Fruit fly (Drosophila melanogaster) whole organism, embryonic: Measurements from ENCODE around the gene CG33514.

Experiments
- Ada2b ChIP-seq: fragments of 200-800 bp; sonication (Bioruptor generic); IDR thresholded peaks from 2 replicates; pipeline ENCODE4 v1.3.6; 2022; ENCODE audit warnings: missing biosample characterization, missing genetic modification characterization
- Aef1 ChIP-seq: fragments of 200-800 bp; sonication (Bioruptor generic); IDR thresholded peaks from 3 replicates; pipeline ENCODE4 v1.3.6; 2022; ENCODE audit warnings: missing biosample characterization, missing genetic modification characterization
- Atf-2 ChIP-seq: fragments of 200-800 bp; sonication (Bioruptor generic); optimal IDR thresholded peaks from 2 replicates; lab custom pipeline; 2016; ENCODE audit warnings: missing biosample characterization, missing genetic modification characterization
- Bgb ChIP-seq: fragments of 200-800 bp; sonication (Bioruptor generic); IDR thresholded peaks from 2 replicates; pipeline ENCODE4 v1.3.6; 2022; ENCODE audit warnings: missing biosample characterization, missing genetic modification characterization; ENCODE audit not compliant: partially characterized antibody
- BtbVII ChIP-seq: fragments of 200-800 bp; sonication (Bioruptor generic); optimal IDR thresholded peaks from 3 replicates; lab custom pipeline; 2017; ENCODE audit warnings: missing biosample characterization, mild to moderate bottlenecking, missing genetic modification characterization
- CG10366 ChIP-seq: fragments of 200-800 bp; sonication (Bioruptor generic); IDR thresholded peaks from 2 replicates; pipeline ENCODE4 v1.3.6; 2022; ENCODE audit warnings: missing biosample characterization, missing genetic modification characterization
- CG10565 ChIP-seq: fragments of 200-800 bp; sonication (Bioruptor generic); optimal IDR thresholded peaks from 3 replicates; lab custom pipeline; 2016; ENCODE audit warnings: missing biosample characterization, mild to moderate bottlenecking, missing genetic modification characterization
- CG10959 ChIP-seq: fragments of 200-800 bp; sonication (Bioruptor generic); IDR thresholded peaks from 2 replicates; pipeline ENCODE4 v1.3.6; 2022; ENCODE audit warnings: missing biosample characterization, missing genetic modification characterization
- CG13775 ChIP-seq: fragments of 200-800 bp; sonication (Bioruptor generic); optimal IDR thresholded peaks from 3 replicates; lab custom pipeline; 2017; ENCODE audit warnings: missing biosample characterization, mild to moderate bottlenecking, missing genetic modification characterization
- CG15696 ChIP-seq: fragments of 200-800 bp; sonication (Bioruptor generic); optimal IDR thresholded peaks from 2 replicates; lab custom pipeline; 2019; ENCODE audit warnings: missing biosample characterization, mild to moderate bottlenecking, missing genetic modification characterization, moderate library complexity
- CG17186 ChIP-seq: fragments of 200-800 bp; sonication (Bioruptor generic); optimal IDR thresholded peaks from 3 replicates; lab custom pipeline; 2017; ENCODE audit warnings: missing biosample characterization, missing genetic modification reagents, missing genetic modification characterization
- CG17361 ChIP-seq: fragments of 200-800 bp; sonication (Bioruptor generic); IDR thresholded peaks from 3 replicates; pipeline ENCODE4 v1.3.6; 2022; ENCODE audit warnings: missing biosample characterization, missing genetic modification characterization
- CG18262 ChIP-seq: fragments of 200-800 bp; optimal IDR thresholded peaks from 3 replicates; lab custom pipeline; 2019; ENCODE audit warnings: missing biosample characterization, mild to moderate bottlenecking, missing genetic modification characterization, moderate library complexity
- CG31224 ChIP-seq: fragments of 200-800 bp; sonication (Bioruptor generic); IDR thresholded peaks from 2 replicates; pipeline ENCODE4 v1.3.6; 2022; ENCODE audit warnings: missing biosample characterization, missing genetic modification characterization
- CG4730 ChIP-seq: fragments of 200-800 bp; sonication (Bioruptor generic); IDR thresholded peaks from 2 replicates; pipeline ENCODE4 v1.3.6; 2022; ENCODE audit warnings: missing biosample characterization, missing genetic modification characterization
- CG6791 ChIP-seq: fragments of 200-800 bp; sonication (Bioruptor generic); IDR thresholded peaks from 3 replicates; pipeline ENCODE4 v1.3.6; 2022; ENCODE audit warnings: missing biosample characterization, missing genetic modification characterization; ENCODE audit not compliant: partially characterized antibody
- CG6813 ChIP-seq: fragments of 200-800 bp; sonication (Bioruptor generic); optimal IDR thresholded peaks from 2 replicates; lab custom pipeline; 2017; ENCODE audit warnings: missing biosample characterization, missing genetic modification characterization, mild to moderate bottlenecking, moderate library complexity, missing genetic modification reagents
- CG7786 ChIP-seq: fragments of 200-800 bp; sonication (Bioruptor generic); optimal IDR thresholded peaks from 2 replicates; lab custom pipeline; 2016; ENCODE audit warnings: missing biosample characterization, missing genetic modification characterization
- Deaf1 ChIP-seq: fragments of 200-800 bp; optimal IDR thresholded peaks from 3 replicates; lab custom pipeline; 2019; ENCODE audit warnings: missing biosample characterization, mild to moderate bottlenecking, missing genetic modification characterization, moderate library complexity
- Drgx ChIP-seq: fragments of 200-800 bp; sonication (Bioruptor generic); IDR thresholded peaks from 2 replicates; pipeline ENCODE4 v1.3.6; 2022; ENCODE audit warnings: missing biosample characterization, missing genetic modification characterization
- Ets65A ChIP-seq: fragments of 200-800 bp; sonication (Bioruptor generic); peaks from one replicate; lab custom pipeline; 2016; ENCODE audit warnings: missing biosample characterization, missing genetic modification characterization
- Hr39 ChIP-seq: fragments of >200 bp; optimal IDR thresholded peaks from 2 replicates; lab custom pipeline; 2017
- MESR4 ChIP-seq: fragments of 200-800 bp; sonication (Bioruptor generic); optimal IDR thresholded peaks from 2 replicates; lab custom pipeline; 2018; ENCODE audit warnings: missing biosample characterization, mild to moderate bottlenecking, missing genetic modification characterization, moderate library complexity
- Ravus ChIP-seq: fragments of 200-800 bp; sonication (Bioruptor generic); IDR thresholded peaks from 2 replicates; pipeline ENCODE4 v1.3.6; 2022; ENCODE audit warnings: missing biosample characterization, missing genetic modification characterization
- Scr ChIP-seq: fragments of 200-800 bp; sonication (Bioruptor generic); IDR thresholded peaks from 2 replicates; pipeline ENCODE4 v1.3.6; 2022; ENCODE audit warnings: missing biosample characterization, missing genetic modification characterization; ENCODE audit not compliant: partially characterized antibody
- ato ChIP-seq: fragments of 200-800 bp; sonication (Bioruptor generic); IDR thresholded peaks from 2 replicates; pipeline ENCODE4 v1.3.6; 2022; ENCODE audit warnings: missing biosample characterization, missing genetic modification characterization; ENCODE audit not compliant: partially characterized antibody
- bsh ChIP-seq, 2 experiments: fragments of 200-800 bp; sonication (Bioruptor generic); optimal IDR thresholded peaks; 2 replicates each; lab custom pipeline; 2017 to 2018; ENCODE audit warnings: mild to moderate bottlenecking in 2 of 2, missing biosample characterization in 2 of 2, missing genetic modification characterization in 2 of 2, moderate library complexity in 1 of 2
- croc ChIP-seq: fragments of 200-800 bp; sonication (Bioruptor generic); conservative IDR thresholded peaks from 3 replicates; pipeline ENCODE4 v1.3.6; 2022; ENCODE audit warnings: missing biosample characterization, missing genetic modification characterization
- eve ChIP-seq, 2 experiments: fragments of >200 bp; optimal IDR thresholded peaks; 2 replicates each; lab custom pipeline; 2017; ENCODE audit warnings: missing biosample characterization in 2 of 2, missing genetic modification characterization in 2 of 2
- exex ChIP-seq: fragments of 200-800 bp; sonication (Bioruptor generic); optimal IDR thresholded peaks from 4 replicates; lab custom pipeline; 2018; ENCODE audit warnings: missing biosample characterization, mild to moderate bottlenecking, missing genetic modification characterization, moderate library complexity
- gem ChIP-seq: fragments of 200-800 bp; sonication (Bioruptor generic); optimal IDR thresholded peaks from 2 replicates; lab custom pipeline; 2019; ENCODE audit warnings: missing biosample characterization, mild to moderate bottlenecking, missing genetic modification characterization, moderate library complexity
- inv ChIP-seq: fragments of 200-800 bp; sonication (Bioruptor generic); IDR thresholded peaks from 2 replicates; pipeline ENCODE4 v1.3.6; 2022; ENCODE audit warnings: missing biosample characterization, missing genetic modification characterization; ENCODE audit not compliant: partially characterized antibody
- maf-S ChIP-seq: fragments of 200-800 bp; sonication (Bioruptor generic); optimal IDR thresholded peaks from 2 replicates; lab custom pipeline; 2016; ENCODE audit warnings: missing biosample characterization, missing genetic modification characterization
- mirr ChIP-seq: fragments of 200-800 bp; sonication (Bioruptor generic); optimal IDR thresholded peaks from 3 replicates; lab custom pipeline; 2018; ENCODE audit warnings: missing biosample characterization, mild to moderate bottlenecking, missing genetic modification characterization
- pho ChIP-seq: fragments of 200-800 bp; sonication (Bioruptor generic); optimal IDR thresholded peaks from 2 replicates; lab custom pipeline; 2016; ENCODE audit warnings: missing biosample characterization, missing genetic modification characterization
- sens ChIP-seq: fragments of 200-800 bp; sonication (Bioruptor generic); peaks from one replicate; lab custom pipeline; 2016; ENCODE audit warnings: missing biosample characterization, missing genetic modification characterization
- slbo ChIP-seq: fragments of 200-800 bp; sonication (Bioruptor generic); IDR thresholded peaks from 2 replicates; pipeline ENCODE4 v1.3.6; 2022; ENCODE audit warnings: missing biosample characterization, missing genetic modification characterization
- slp2 ChIP-seq: fragments of 200-800 bp; sonication (Bioruptor generic); optimal IDR thresholded peaks from 2 replicates; lab custom pipeline; 2016; ENCODE audit warnings: missing biosample characterization, missing genetic modification characterization
- sna ChIP-seq: fragments of 200-800 bp; sonication (Bioruptor generic); IDR thresholded peaks from 2 replicates; pipeline ENCODE4 v1.3.6; 2022; ENCODE audit warnings: missing biosample characterization, missing genetic modification characterization; ENCODE audit not compliant: partially characterized antibody
- stc ChIP-seq: fragments of 200-800 bp; sonication (Bioruptor generic); IDR thresholded peaks from 2 replicates; pipeline ENCODE4 v1.3.6; 2022; ENCODE audit warnings: missing biosample characterization, missing genetic modification characterization
- tin ChIP-seq: fragments of 200-800 bp; sonication (Bioruptor generic); optimal IDR thresholded peaks from 3 replicates; lab custom pipeline; 2016; ENCODE audit warnings: missing biosample characterization, missing genetic modification characterization
- vvl ChIP-seq: fragments of 200-800 bp; sonication (Bioruptor generic); IDR thresholded peaks from 2 replicates; pipeline ENCODE4 v1.3.6; 2022; ENCODE audit warnings: missing biosample characterization, missing genetic modification characterization

CG33514 gene

DNA sequence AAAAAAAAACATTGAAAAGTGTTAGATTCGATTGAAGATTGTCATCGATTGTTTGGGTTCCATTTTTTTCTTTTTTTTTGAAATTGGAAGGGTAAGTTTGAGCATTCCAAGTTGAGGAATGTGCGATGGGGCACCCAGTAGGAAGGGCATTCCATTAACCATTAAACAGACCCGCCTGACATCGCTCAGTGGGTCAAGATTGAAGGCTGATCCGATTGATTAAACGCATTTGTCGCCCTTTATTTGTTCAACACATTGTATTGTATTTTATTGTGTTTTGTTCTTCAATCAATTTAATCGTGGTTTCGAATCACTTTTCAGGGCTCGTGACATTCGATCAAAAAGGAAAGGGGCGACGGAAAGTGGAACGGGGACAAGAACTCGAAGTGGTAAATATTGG lies 24.2 kb upstream of the CG33514 start (continued):
- TF ChIP-seq exex (tag; lab: Kevin White, UChicago) (no peak), eve (GFP tag; optimal IDR thresholded peaks at IDR 0.05; lab: Kevin White, UChicago) (peak in 1 of 2 experiments; percentile 69)

DNA sequence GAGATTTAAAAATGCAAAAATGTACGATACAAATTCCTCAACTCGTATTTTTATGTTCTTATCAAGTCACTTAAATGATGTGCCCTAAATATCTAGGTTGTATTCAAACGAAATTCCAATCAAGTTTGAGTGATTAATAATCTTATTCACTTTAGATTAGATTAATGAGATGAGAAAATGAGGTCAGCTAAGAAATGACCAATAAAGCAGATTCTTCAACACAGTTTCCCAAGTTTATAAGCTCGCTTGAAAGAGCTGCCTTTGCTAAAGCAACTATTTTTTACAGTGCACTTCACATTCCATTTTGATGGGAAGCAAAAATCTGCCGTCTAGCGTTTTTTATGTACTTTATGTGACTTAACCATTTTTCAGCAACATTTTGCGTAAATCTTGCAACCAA lies 18.9 kb upstream of the CG33514 start:
- TF ChIP-seq pho (no peak), CG7786 (GFP tag; lab: Kevin White, UChicago) (no peak), CG17186 (no peak), croc (GFP tag; lab: Robert Waterston, UW) (no peak), MESR4 (GFP tag; lab: Kevin White, UChicago) (no peak), maf-S (no peak), Atf-2 (GFP tag; lab: Kevin White, UChicago) (no peak), CG18262 (tag; lab: Kevin White, UChicago) (peak; percentile 9), Aef1 (GFP tag; lab: Robert Waterston, UW) (no peak), sens (GFP tag; lab: Kevin White, UChicago) (no peak), CG31224 (GFP tag; lab: Robert Waterston, UW) (no peak), Ravus (GFP tag; lab: Robert Waterston, UW) (no peak), Scr (GFP tag; lab: Robert Waterston, UW) (no peak), CG10565 (GFP tag; lab: Kevin White, UChicago) (no peak), gem (tag; lab: Kevin White, UChicago) (peak; percentile 24), vvl (GFP tag; lab: Robert Waterston, UW) (no peak), tin (GFP tag; lab: Kevin White, UChicago) (no peak), inv (GFP tag; lab: Robert Waterston, UW) (no peak), Ets65A (GFP tag; lab: Kevin White, UChicago) (peak; percentile 62), mirr (no peak), Ada2b (no peak), Hr39 (no peak), eve (GFP tag; optimal IDR thresholded peaks at IDR 0.05; lab: Kevin White, UChicago) (peak in 1 of 2 experiments; percentile 42), Drgx (GFP tag; lab: Robert Waterston, UW) (peak; percentile 50), CG4730 (no peak), CG13775 (GFP tag; lab: Kevin White, UChicago) (no peak), slbo (GFP tag; lab: Robert Waterston, UW) (no peak), BtbVII (GFP tag; lab: Kevin White, UChicago) (no peak), CG10366 (GFP tag; lab: Robert Waterston, UW) (no peak), Bgb (GFP tag; lab: Robert Waterston, UW) (no peak), CG15696 (tag; lab: Kevin White, UChicago) (no peak), bsh (GFP tag; optimal IDR thresholded peaks at IDR 0.05; lab: Kevin White, UChicago) (peak in 1 of 2 experiments; percentile 60), stc (GFP tag; lab: Robert Waterston, UW) (no peak), CG17361 (GFP tag; lab: Robert Waterston, UW) (0 out of 3 replicates have a peak, but pooled peaks have one; percentile 13), CG6791 (GFP tag; lab: Robert Waterston, UW) (no peak), CG6813 (GFP tag; lab: Kevin White, UChicago) (no peak), Deaf1 (tag; lab: Kevin White, UChicago) (no peak), CG10959 (no peak), slp2 (GFP tag; lab: Kevin White, UChicago) (no peak), exex (tag; lab: Kevin White, UChicago) (no peak), ato (GFP tag; lab: Robert Waterston, UW) (no peak), sna (GFP tag; lab: Robert Waterston, UW) (no peak)
- TF ChIP-seq, all 482 proteins: peak for 7
